Fruit fly (Drosophila melanogaster): ENCODE data around the gene oc.

Gene oc

dm6 chrX:8606206-8606605 is 44.3 kb downstream of the oc start, which contains the start of gene Caf1-180 (continued):
- TF ChIP-seq Deaf1 (tag; optimal IDR thresholded peaks at IDR 0.05) (no peak), Oaz (GFP tag; IDR thresholded peaks at IDR 0.05) (no peak), h (optimal IDR thresholded peaks at IDR 0.05) (no peak), CG17385 (GFP tag; optimal IDR thresholded peaks at IDR 0.05) (no peak), CG15601 (tag; optimal IDR thresholded peaks at IDR 0.05) (no peak), CG13775 (GFP tag; optimal IDR thresholded peaks at IDR 0.05) (no peak), z (GFP tag; IDR thresholded peaks at IDR 0.05) (no peak), vnd (GFP tag; IDR thresholded peaks at IDR 0.05; ENCODE audit: partially characterized antibody) (peak; percentile 76), so (GFP tag; IDR thresholded peaks at IDR 0.05) (no peak), ro (GFP tag; IDR thresholded peaks at IDR 0.05) (no peak), CG9437 (GFP tag; optimal IDR thresholded peaks at IDR 0.05) (no peak), ac (GFP tag; optimal IDR thresholded peaks at IDR 0.05) (no peak), Pdp1 (GFP tag; optimal IDR thresholded peaks at IDR 0.05) (no peak), CG17912 (GFP tag; optimal IDR thresholded peaks at IDR 0.05) (peak; percentile 43), CG9797 (GFP tag; optimal IDR thresholded peaks at IDR 0.05) (peak; percentile 36), Mad (GFP tag; optimal IDR thresholded peaks at IDR 0.05) (peak; percentile 31), Xrp1 (GFP tag; IDR thresholded peaks at IDR 0.05) (no peak), CG34224 (GFP tag; IDR thresholded peaks at IDR 0.05; ENCODE audit: partially characterized antibody) (peak; percentile 73), HLH54F (GFP tag; optimal IDR thresholded peaks at IDR 0.05) (peak; percentile 29), nom (GFP tag; optimal IDR thresholded peaks at IDR 0.05) (no peak), ham (GFP tag; IDR thresholded peaks at IDR 0.05) (no peak), mld (GFP tag; IDR thresholded peaks at IDR 0.05; ENCODE audit: partially characterized antibody) (peak; percentile 72; the same call in 2 of the 3 replicates), CG4360 (GFP tag; IDR thresholded peaks at IDR 0.05) (no peak), CG32767 (GFP tag; IDR thresholded peaks at IDR 0.05) (no peak), gsb-n (tag; optimal IDR thresholded peaks at IDR 0.05) (no peak), Lhr (GFP tag; optimal IDR thresholded peaks at IDR 0.05) (peak; percentile 27), CG4617 (GFP tag; optimal IDR thresholded peaks at IDR 0.05; ENCODE audit: borderline replicate concordance) (peak; percentile 54), Abd-B (GFP tag; optimal IDR thresholded peaks at IDR 0.05) (no peak), CG12769 (tag; optimal IDR thresholded peaks at IDR 0.05) (no peak), shn (GFP tag; optimal IDR thresholded peaks at IDR 0.05) (peak; percentile 8), exex (tag; optimal IDR thresholded peaks at IDR 0.05) (no peak), Gsc (GFP tag; IDR thresholded peaks at IDR 0.05) (no peak), pum (GFP tag; optimal IDR thresholded peaks at IDR 0.05) (no peak), tap (tag; optimal IDR thresholded peaks at IDR 0.05) (no peak), nerfin-1 (tag; optimal IDR thresholded peaks at IDR 0.05) (no peak), CG42726 (GFP tag; IDR thresholded peaks at IDR 0.05; ENCODE audit: partially characterized antibody) (peak; percentile 87), salm (tag; optimal IDR thresholded peaks at IDR 0.05) (no peak), CG1792 (GFP tag; optimal IDR thresholded peaks at IDR 0.05) (no peak), ems (GFP tag; optimal IDR thresholded peaks at IDR 0.05) (no peak), Med (GFP tag) (peak; percentile 84), CG14667 (GFP tag; IDR thresholded peaks at IDR 0.05) (no peak), CG17359 (tag; optimal IDR thresholded peaks at IDR 0.05) (no peak), peb (GFP tag; IDR thresholded peaks at IDR 0.05) (no peak), CG1529 (GFP tag; optimal IDR thresholded peaks at IDR 0.05) (no peak), zfh2 (GFP tag; optimal IDR thresholded peaks at IDR 0.05) (peak; percentile 63), CG18262 (tag; optimal IDR thresholded peaks at IDR 0.05) (peak; percentile 13), stwl (tag; optimal IDR thresholded peaks at IDR 0.05) (peak; percentile 43), CG6765 (GFP tag; optimal IDR thresholded peaks at IDR 0.05) (no peak), ind (GFP tag; optimal IDR thresholded peaks at IDR 0.05) (no peak), Dip3 (GFP tag; optimal IDR thresholded peaks at IDR 0.05) (peak; percentile 39), CG15696 (tag; optimal IDR thresholded peaks at IDR 0.05) (no peak), abd-A (tag; optimal IDR thresholded peaks at IDR 0.05) (no peak)
